Fruit fly (Drosophila melanogaster): Measurements from ENCODE around the gene slp2.
A peak's percentile ranks its signal among the peaks of the same experiment; 100 is the strongest.

Gene slp2

DNA sequence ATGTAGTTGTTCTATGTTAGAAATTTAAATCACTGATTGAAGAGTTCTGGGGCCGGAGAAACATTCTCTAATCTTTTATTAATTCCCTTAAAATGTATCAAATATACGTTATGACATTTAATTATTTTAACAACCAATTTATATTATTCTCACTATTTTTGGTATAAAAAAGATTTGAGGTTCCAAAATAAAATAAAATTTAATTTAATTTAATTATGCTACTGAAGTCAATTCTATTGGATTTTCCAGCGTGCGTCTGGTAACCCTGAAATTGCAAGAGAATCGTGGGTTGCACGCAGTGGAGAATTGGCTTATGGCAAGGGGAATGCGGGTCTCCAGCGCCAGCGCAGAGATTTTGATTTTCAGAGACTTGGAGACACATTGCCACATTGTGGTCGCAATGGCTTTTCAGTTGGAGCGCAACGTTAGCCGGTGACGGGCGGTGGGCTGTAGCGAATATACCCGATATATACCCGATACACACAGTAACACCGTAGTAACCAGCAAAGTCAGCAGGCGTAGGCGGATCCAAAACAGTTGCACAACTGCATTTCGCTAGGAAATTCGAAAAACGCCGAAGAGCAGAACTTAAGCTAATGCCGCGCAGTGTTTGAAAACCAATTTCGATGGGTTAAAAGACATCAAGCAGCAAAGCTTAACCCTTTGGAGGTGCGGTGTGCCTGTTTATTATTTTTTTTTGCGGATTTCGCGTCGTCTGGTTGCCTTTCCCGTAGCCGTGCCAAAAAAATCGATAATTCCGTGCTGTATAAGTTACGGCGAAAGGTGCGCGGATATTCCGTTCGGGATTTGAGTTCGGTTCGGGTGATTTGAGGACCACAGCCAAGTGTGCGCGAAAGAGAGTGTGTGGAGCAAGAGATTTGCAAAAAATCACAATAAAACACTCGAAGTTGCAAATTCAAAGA lies 31.1 kb upstream of the slp2 start (continued):
- TF ChIP-seq fd64A (GFP tag; optimal IDR thresholded peaks at IDR 0.05) (no peak), CG13424 (tag; optimal IDR thresholded peaks at IDR 0.05) (peak; percentile 63), CG43689 (GFP tag; IDR thresholded peaks at IDR 0.05) (no peak), CG14050 (GFP tag; IDR thresholded peaks at IDR 0.05) (no peak), CG31365 (tag; optimal IDR thresholded peaks at IDR 0.05) (no peak), Optix (GFP tag; IDR thresholded peaks at IDR 0.05) (peak; percentile 43; the same call in 1 of the 3 replicates), Pdp1 (GFP tag; optimal IDR thresholded peaks at IDR 0.05) (peak in 1 of 2 experiments; percentile 54), CG3281 (GFP tag; optimal IDR thresholded peaks at IDR 0.05) (no peak), seq (GFP tag; IDR thresholded peaks at IDR 0.05) (no peak), Fer2 (tag; optimal IDR thresholded peaks at IDR 0.05) (no peak), CG10267 (tag; optimal IDR thresholded peaks at IDR 0.05) (peak; percentile 27), ken (GFP tag; IDR thresholded peaks at IDR 0.05) (peak; percentile 43; the same call in 1 of the 3 replicates), CG15011 (GFP tag; optimal IDR thresholded peaks at IDR 0.05) (no peak), twi (tag; optimal IDR thresholded peaks at IDR 0.05) (peak; percentile 0), kni (GFP tag; optimal IDR thresholded peaks at IDR 0.05) (no peak), CG15514 (GFP tag; optimal IDR thresholded peaks at IDR 0.05) (no peak), CG17912 (GFP tag; optimal IDR thresholded peaks at IDR 0.05) (no peak), CG11723 (GFP tag; optimal IDR thresholded peaks at IDR 0.05) (peak; percentile 19), CG2199 (GFP tag; IDR thresholded peaks at IDR 0.05) (peak; percentile 68; the same call in 1 of the 3 replicates), Jarid2 (GFP tag; optimal IDR thresholded peaks at IDR 0.05) (peak; percentile 47), CG12769 (tag; optimal IDR thresholded peaks at IDR 0.05) (peak; percentile 1), CG10979 (tag; optimal IDR thresholded peaks at IDR 0.05) (peak; percentile 64), CG16813 (GFP tag; IDR thresholded peaks at IDR 0.05; ENCODE audit: partially characterized antibody) (no peak), zen (tag; optimal IDR thresholded peaks at IDR 0.05) (no peak), ara (GFP tag; IDR thresholded peaks at IDR 0.05) (peak; percentile 49), Xbp1 (GFP tag; optimal IDR thresholded peaks at IDR 0.05) (peak; percentile 10), CG6765 (GFP tag; optimal IDR thresholded peaks at IDR 0.05) (no peak), grn (GFP tag; optimal IDR thresholded peaks at IDR 0.05) (no peak), sob (GFP tag; IDR thresholded peaks at IDR 0.05) (no peak), pita (GFP tag; optimal IDR thresholded peaks at IDR 0.05) (no peak), Tbp (GFP tag; optimal IDR thresholded peaks at IDR 0.05) (no peak), tio (GFP tag; optimal IDR thresholded peaks at IDR 0.05) (peak; percentile 43), gro (GFP tag; optimal IDR thresholded peaks at IDR 0.05) (no peak), CG10543 (GFP tag; optimal IDR thresholded peaks at IDR 0.05) (no peak), Doc3 (GFP tag; IDR thresholded peaks at IDR 0.05; ENCODE audit: partially characterized antibody) (no peak), zfh2 (GFP tag; optimal IDR thresholded peaks at IDR 0.05) (no peak), fd3F (GFP tag; optimal IDR thresholded peaks at IDR 0.05) (no peak), da (GFP tag; optimal IDR thresholded peaks at IDR 0.05) (no peak), B-H2 (GFP tag; optimal IDR thresholded peaks at IDR 0.05) (no peak), CG10321 (GFP tag; IDR thresholded peaks at IDR 0.05) (no peak), CG7928 (GFP tag; optimal IDR thresholded peaks at IDR 0.05) (no peak), Camta (GFP tag; optimal IDR thresholded peaks at IDR 0.05) (no peak), Oaz (GFP tag; IDR thresholded peaks at IDR 0.05) (no peak), CG16779 (GFP tag; IDR thresholded peaks at IDR 0.05) (no peak), CG8924 (tag; optimal IDR thresholded peaks at IDR 0.05) (peak; percentile 27), dmrt99B (tag; optimal IDR thresholded peaks at IDR 0.05) (peak; percentile 46), CG6175 (GFP tag; IDR thresholded peaks at IDR 0.05) (no peak), gcm (GFP tag; optimal IDR thresholded peaks at IDR 0.05) (peak; percentile 10), Ets65A (GFP tag) (peak; percentile 78)
